Worm (Caenorhabditis elegans): Measurements from ENCODE around the gene C18E9.5.

Gene C18E9.5

DNA sequence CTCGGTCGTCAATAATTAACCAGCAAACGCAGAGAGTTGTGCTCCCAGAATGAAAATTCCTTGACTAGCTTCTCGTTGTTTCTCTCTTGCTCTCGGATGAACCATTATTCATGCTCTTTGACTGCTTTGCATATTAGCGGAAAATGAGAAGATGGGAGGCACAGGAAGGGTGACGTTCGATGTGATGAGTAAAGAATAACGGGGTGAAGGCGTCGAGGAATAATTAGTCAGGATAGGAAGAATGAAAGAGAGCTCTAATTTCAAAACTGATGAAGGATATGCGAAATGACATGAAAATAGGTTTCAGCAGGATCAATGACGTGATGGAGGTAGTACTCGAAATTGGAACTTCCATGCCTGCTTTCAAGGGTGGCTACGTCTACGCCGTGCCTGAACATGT is 18.5 kb upstream of the C18E9.5 start:
- TF ChIP-seq nhr-76 (tag; optimal IDR thresholded peaks at IDR 0.05) (no peak), aly-2 (tag; optimal IDR thresholded peaks at IDR 0.05) (no peak), tbx-2 (tag; optimal IDR thresholded peaks at IDR 0.05) (no peak), unc-39 (tag; optimal IDR thresholded peaks at IDR 0.05) (no peak)

DNA sequence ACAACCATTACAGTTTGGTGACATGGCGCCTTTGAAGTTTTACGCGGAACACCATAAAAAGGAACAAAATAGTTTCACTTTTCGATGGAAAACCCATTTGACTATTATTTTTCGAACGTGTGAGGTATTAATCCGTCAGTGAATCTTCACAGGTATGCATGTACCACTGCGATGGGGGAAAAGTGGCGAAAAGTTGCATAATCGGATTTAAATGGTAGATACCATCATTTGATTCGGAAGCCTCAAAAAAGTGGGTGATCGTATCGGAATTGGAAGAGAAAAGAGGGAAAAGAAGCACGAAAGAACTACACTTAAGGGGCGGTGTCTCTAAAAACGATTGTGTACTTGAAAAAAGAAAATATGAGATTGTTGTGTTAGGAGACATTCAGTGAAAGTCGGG is 16.1 kb upstream of the C18E9.5 start:
- TF ChIP-seq nhr-28 (tag; optimal IDR thresholded peaks at IDR 0.05) (no peak), nhr-12 (tag; optimal IDR thresholded peaks at IDR 0.05) (no peak), elt-1 (tag; optimal IDR thresholded peaks at IDR 0.05) (peak; percentile 64), nhr-25 (tag; optimal IDR thresholded peaks at IDR 0.05) (peak; percentile 8)

DNA sequence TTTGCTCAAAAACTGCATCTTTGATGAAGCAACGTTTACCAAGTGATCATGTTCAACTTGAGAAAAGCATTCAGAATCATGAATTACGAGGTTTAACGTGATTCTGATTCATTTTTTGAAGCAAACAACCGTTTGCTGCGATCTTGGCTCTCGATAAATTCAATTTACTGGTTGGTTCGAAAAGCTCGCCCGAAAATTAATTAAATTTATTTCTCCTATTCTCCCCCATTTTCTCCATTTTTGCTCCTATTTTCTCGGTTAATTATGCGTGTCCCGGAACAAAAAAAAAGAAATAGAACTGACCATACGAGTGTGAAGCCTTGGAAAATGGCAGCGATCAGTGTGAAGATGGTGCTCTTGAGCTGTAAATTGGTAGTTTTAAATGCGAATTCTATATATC is 12.9 kb upstream of the C18E9.5 start:
- TF ChIP-seq nhr-28 (tag; optimal IDR thresholded peaks at IDR 0.05) = no peak
- TF ChIP-seq ceh-82 (tag; optimal IDR thresholded peaks at IDR 0.05) = no peak
- TF ChIP-seq R02D3.7 (tag; optimal IDR thresholded peaks at IDR 0.05) = no peak
- no peak for TF ChIP-seq egl-5 (tag; optimal IDR thresholded peaks at IDR 0.05)
- no peak for TF ChIP-seq nhr-12 (tag; optimal IDR thresholded peaks at IDR 0.05)
- no peak for TF ChIP-seq jun-1 (tag; optimal IDR thresholded peaks at IDR 0.05)
- TF ChIP-seq fos-1 (tag; optimal IDR thresholded peaks at IDR 0.05) = no peak
- no peak for TF ChIP-seq nhr-77 (tag; optimal IDR thresholded peaks at IDR 0.05)
- no peak for TF ChIP-seq tbx-2 (tag; optimal IDR thresholded peaks at IDR 0.05)
- no peak for TF ChIP-seq ceh-16 (tag; optimal IDR thresholded peaks at IDR 0.05)
- no peak for TF ChIP-seq nfya-1 (tag; optimal IDR thresholded peaks at IDR 0.05; ENCODE audit: insufficient read depth)
- no peak for TF ChIP-seq unc-62 (GFP tag; optimal IDR thresholded peaks at IDR 0.05)

DNA sequence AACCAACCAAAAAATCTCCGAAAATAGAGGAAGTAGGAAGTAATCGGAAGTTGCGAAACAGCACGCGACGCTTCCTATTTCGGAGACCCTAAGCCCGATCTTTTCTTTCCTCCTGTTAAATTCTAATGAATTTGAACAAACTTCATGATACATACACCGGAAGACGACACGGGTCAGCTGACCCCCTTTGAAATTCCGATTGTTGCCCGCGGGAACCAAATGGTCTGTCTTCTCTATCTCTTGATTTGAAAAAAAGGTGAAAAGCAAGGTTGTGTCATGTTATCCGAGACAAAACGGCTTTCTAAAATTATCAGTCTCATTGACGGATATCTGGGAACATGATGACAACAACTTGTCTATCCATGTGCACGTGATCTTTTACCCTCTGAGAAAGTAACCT is 10.7 kb upstream of the C18E9.5 start:
- TF ChIP-seq eor-1 (tag; optimal IDR thresholded peaks at IDR 0.05) = no peak
- TF ChIP-seq fkh-10 (GFP tag; optimal IDR thresholded peaks at IDR 0.05) = no peak
- no peak for TF ChIP-seq R02D3.7 (tag; optimal IDR thresholded peaks at IDR 0.05)
- TF ChIP-seq daf-12 (tag; optimal IDR thresholded peaks at IDR 0.05) = no peak
- peak; percentile 61 for TF ChIP-seq lin-39 (tag; optimal IDR thresholded peaks at IDR 0.05)
- no peak for TF ChIP-seq skn-1 (tag; optimal IDR thresholded peaks at IDR 0.05)
- no peak for TF ChIP-seq ztf-4 (tag; optimal IDR thresholded peaks at IDR 0.05)
- TF ChIP-seq ceh-82 (tag; optimal IDR thresholded peaks at IDR 0.05) = no peak
- TF ChIP-seq ceh-9 (tag; optimal IDR thresholded peaks at IDR 0.05) = no peak

DNA sequence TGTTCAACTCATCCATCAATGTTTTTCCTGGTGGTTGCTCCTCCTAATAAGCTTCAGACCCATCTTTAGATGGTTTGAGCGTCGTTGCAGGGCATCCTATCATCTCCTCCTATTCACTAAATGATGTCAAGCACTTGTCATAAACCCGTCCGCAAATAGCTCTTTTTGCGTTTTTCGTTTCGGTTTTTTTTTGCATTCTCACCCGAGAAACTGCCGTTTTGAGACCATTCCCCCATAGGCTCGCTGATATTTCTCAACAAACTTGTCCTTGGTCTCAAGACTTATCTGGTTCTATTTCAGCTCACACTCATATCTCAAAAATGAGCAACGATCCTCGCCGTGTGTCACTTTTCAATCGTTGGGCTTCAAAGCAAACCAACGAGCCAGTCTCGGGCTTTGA is 9.4 kb upstream of the C18E9.5 start, which contains the start of gene cal-2:
cal-2 (plus strand) TSS at position 301 of the 400 bp plus-strand sequence.
- TF ChIP-seq unc-62 (GFP tag; optimal IDR thresholded peaks at IDR 0.05) (no peak), zag-1 (tag; optimal IDR thresholded peaks at IDR 0.05) (no peak), ama-1 (optimal IDR thresholded peaks at IDR 0.05) (no peak), tbx-2 (tag; optimal IDR thresholded peaks at IDR 0.05) (no peak), mdl-1 (tag; optimal IDR thresholded peaks at IDR 0.05) (no peak), ceh-82 (tag; optimal IDR thresholded peaks at IDR 0.05) (no peak), ZK546.5 (tag; optimal IDR thresholded peaks at IDR 0.05) (no peak), eor-1 (tag; optimal IDR thresholded peaks at IDR 0.05) (no peak), hmg-11 (tag; optimal IDR thresholded peaks at IDR 0.05) (no peak)

DNA sequence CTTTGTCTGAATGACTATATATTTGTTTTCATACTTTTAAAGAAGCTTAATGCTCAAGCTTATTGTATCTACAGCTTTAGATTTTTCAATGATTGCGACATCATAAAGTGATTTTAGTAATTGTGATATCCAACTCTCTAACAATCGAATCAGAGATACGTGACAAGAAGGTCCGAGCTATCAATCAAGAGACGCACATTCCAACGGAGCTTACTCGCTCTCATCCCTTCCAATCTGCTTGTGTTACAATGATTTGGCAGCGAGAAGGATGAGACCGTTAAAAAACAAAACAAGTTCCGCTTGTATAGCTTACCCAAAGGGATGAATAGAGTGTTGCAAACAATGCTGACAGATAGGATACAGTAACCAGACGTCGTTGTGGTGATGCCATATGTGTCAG is 8.3 kb upstream of the C18E9.5 start:
- no peak for TF ChIP-seq unc-62 (GFP tag; optimal IDR thresholded peaks at IDR 0.05)
- no peak for TF ChIP-seq nhr-43 (tag; optimal IDR thresholded peaks at IDR 0.05; ENCODE audit: poor library complexity, severe bottlenecking)
- TF ChIP-seq snpc-4 (tag; optimal IDR thresholded peaks at IDR 0.05) = no peak
- no peak for TF ChIP-seq unc-39 (tag; optimal IDR thresholded peaks at IDR 0.05)
- TF ChIP-seq lin-39 (tag; optimal IDR thresholded peaks at IDR 0.05) = peak; percentile 74

DNA sequence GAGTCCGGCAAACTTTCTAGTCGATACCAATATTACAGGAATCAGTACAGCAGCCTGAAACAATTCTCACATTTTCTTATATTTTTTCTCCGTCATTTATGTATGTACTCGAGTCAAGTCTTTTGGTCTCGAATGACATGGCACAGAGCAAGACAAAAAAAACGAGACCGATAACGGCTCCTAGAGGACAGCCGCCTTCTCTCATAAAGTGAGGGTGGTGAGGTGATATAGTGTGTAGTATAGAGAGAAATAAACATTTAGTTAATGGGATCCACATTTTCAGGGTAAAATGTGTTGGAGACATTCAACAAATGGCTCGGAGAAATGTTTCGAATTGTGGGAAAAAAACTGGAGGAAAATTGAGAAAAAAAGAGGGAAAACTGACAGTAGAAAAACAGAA is 7.6 kb upstream of the C18E9.5 start:
- TF ChIP-seq nhr-43 (tag; optimal IDR thresholded peaks at IDR 0.05; ENCODE audit: poor library complexity, severe bottlenecking) = no peak
- no peak for TF ChIP-seq zag-1 (tag; optimal IDR thresholded peaks at IDR 0.05)
- TF ChIP-seq unc-62 (GFP tag; optimal IDR thresholded peaks at IDR 0.05) = no peak
- TF ChIP-seq ceh-9 (tag; optimal IDR thresholded peaks at IDR 0.05) = no peak
- no peak for TF ChIP-seq pha-4 (tag; optimal IDR thresholded peaks at IDR 0.05)
- peak; percentile 42 for TF ChIP-seq lin-39 (tag; optimal IDR thresholded peaks at IDR 0.05)
- peak; percentile 96 for TF ChIP-seq egl-5 (tag; optimal IDR thresholded peaks at IDR 0.05)
- no peak for TF ChIP-seq fkh-10 (GFP tag; optimal IDR thresholded peaks at IDR 0.05)
- TF ChIP-seq nhr-67 (tag; optimal IDR thresholded peaks at IDR 0.05) = no peak
- TF ChIP-seq nfya-1 (tag; optimal IDR thresholded peaks at IDR 0.05; ENCODE audit: insufficient read depth) = peak; percentile 22
- TF ChIP-seq fkh-2 (tag; optimal IDR thresholded peaks at IDR 0.05) = no peak
- TF ChIP-seq elt-2 (tag; optimal IDR thresholded peaks at IDR 0.05) = no peak
- TF ChIP-seq pqm-1 (tag; optimal IDR thresholded peaks at IDR 0.05) = no peak
- TF ChIP-seq daf-12 (tag; optimal IDR thresholded peaks at IDR 0.05) = no peak
- no peak for TF ChIP-seq elt-1 (tag; optimal IDR thresholded peaks at IDR 0.05)
- no peak for TF ChIP-seq ama-1 (optimal IDR thresholded peaks at IDR 0.05)
- no peak for TF ChIP-seq hmg-11 (tag; optimal IDR thresholded peaks at IDR 0.05)
